Fruit fly (Drosophila melanogaster) whole organism, embryonic: ENCODE measurements around the gene Nost.

Experiments used
- Atf3 ChIP-seq: fragments of 200-800 bp; sonication (Bioruptor generic); optimal IDR thresholded peaks from 3 replicates; lab custom pipeline; 2016; ENCODE audit warnings: missing biosample characterization, missing genetic modification characterization
- CG10267 ChIP-seq: fragments of 200-800 bp; sonication (Bioruptor generic); optimal IDR thresholded peaks from 2 replicates; lab custom pipeline; 2018; ENCODE audit warnings: missing biosample characterization, mild to moderate bottlenecking, missing genetic modification characterization, moderate library complexity
- CG10543 ChIP-seq: fragments of 200-800 bp; sonication (Bioruptor generic); optimal IDR thresholded peaks from 3 replicates; lab custom pipeline; 2017; ENCODE audit warnings: missing biosample characterization, mild to moderate bottlenecking, missing genetic modification characterization, moderate library complexity
- CG10959 ChIP-seq: fragments of 200-800 bp; sonication (Bioruptor generic); IDR thresholded peaks from 2 replicates; pipeline ENCODE4 v1.3.6; 2022; ENCODE audit warnings: missing biosample characterization, missing genetic modification characterization
- CG11723 ChIP-seq: fragments of 200-800 bp; sonication (Bioruptor generic); optimal IDR thresholded peaks from 2 replicates; lab custom pipeline; 2017; ENCODE audit warnings: missing biosample characterization, mild to moderate bottlenecking, missing genetic modification characterization
- CG12071 ChIP-seq: fragments of 200-800 bp; sonication (Bioruptor generic); optimal IDR thresholded peaks from 3 replicates; lab custom pipeline; 2018; ENCODE audit warnings: missing biosample characterization, mild to moderate bottlenecking, missing genetic modification characterization
- CG12942 ChIP-seq: fragments of 200-800 bp; sonication (Bioruptor generic); optimal IDR thresholded peaks from 3 replicates; lab custom pipeline; 2016; ENCODE audit warnings: missing biosample characterization, missing genetic modification characterization
- CG13424 ChIP-seq: fragments of 200-800 bp; sonication (Bioruptor generic); optimal IDR thresholded peaks from 2 replicates; lab custom pipeline; 2019; ENCODE audit warnings: missing biosample characterization, mild to moderate bottlenecking, missing genetic modification characterization, moderate library complexity
- CG14441 ChIP-seq: fragments of 200-800 bp; sonication (Bioruptor generic); IDR thresholded peaks from 2 replicates; pipeline ENCODE4 v1.3.6; 2022; ENCODE audit warnings: missing biosample characterization, missing genetic modification characterization
- CG14667 ChIP-seq: fragments of 200-800 bp; sonication (Bioruptor generic); IDR thresholded peaks from 2 replicates; pipeline ENCODE4 v1.3.6; 2022; ENCODE audit warnings: missing biosample characterization, missing genetic modification characterization
- CG15073 ChIP-seq: fragments of 200-800 bp; sonication (Bioruptor generic); optimal IDR thresholded peaks from 2 replicates; lab custom pipeline; 2016; ENCODE audit warnings: missing biosample characterization, missing genetic modification characterization
- CG1603 ChIP-seq: fragments of 200-800 bp; sonication (Bioruptor generic); optimal IDR thresholded peaks from 2 replicates; lab custom pipeline; 2019; ENCODE audit warnings: missing biosample characterization, mild to moderate bottlenecking, missing genetic modification characterization, moderate library complexity
- CG17328 ChIP-seq: fragments of 200-800 bp; sonication (Bioruptor generic); IDR thresholded peaks from 2 replicates; pipeline ENCODE4 v1.3.6; 2022; ENCODE audit warnings: missing biosample characterization, missing genetic modification characterization
- CG18262 ChIP-seq: fragments of 200-800 bp; optimal IDR thresholded peaks from 3 replicates; lab custom pipeline; 2019; ENCODE audit warnings: missing biosample characterization, mild to moderate bottlenecking, missing genetic modification characterization, moderate library complexity
- CG18476 ChIP-seq: fragments of 200-800 bp; sonication (Bioruptor generic); optimal IDR thresholded peaks from 2 replicates; lab custom pipeline; 2016; ENCODE audit warnings: missing biosample characterization, mild to moderate bottlenecking, missing genetic modification characterization
- CG3281 ChIP-seq: fragments of 200-800 bp; sonication (Bioruptor generic); optimal IDR thresholded peaks from 3 replicates; lab custom pipeline; 2017; ENCODE audit warnings: missing biosample characterization, mild to moderate bottlenecking, missing genetic modification characterization
- CG33557 ChIP-seq: fragments of 200-800 bp; sonication (Bioruptor generic); optimal IDR thresholded peaks from 2 replicates; lab custom pipeline; 2019; ENCODE audit warnings: missing biosample characterization, mild to moderate bottlenecking, missing genetic modification characterization, moderate library complexity
- CG34376 ChIP-seq: fragments of 200-800 bp; sonication (Bioruptor generic); optimal IDR thresholded peaks from 2 replicates; lab custom pipeline; 2018; ENCODE audit warnings: missing biosample characterization, mild to moderate bottlenecking, missing genetic modification characterization
- CG3838 ChIP-seq: fragments of 200-800 bp; sonication (Bioruptor generic); optimal IDR thresholded peaks from 3 replicates; lab custom pipeline; 2016; ENCODE audit warnings: missing biosample characterization, missing genetic modification characterization
- CG3847 ChIP-seq: fragments of 200-800 bp; sonication (Bioruptor generic); IDR thresholded peaks from 2 replicates; pipeline ENCODE4 v1.3.6; 2022; ENCODE audit warnings: missing biosample characterization, missing genetic modification characterization
- CG4328 ChIP-seq: fragments of 200-800 bp; sonication (Bioruptor generic); optimal IDR thresholded peaks from 3 replicates; lab custom pipeline; 2017; ENCODE audit warnings: missing biosample characterization, missing genetic modification reagents, missing genetic modification characterization
- CG4404 ChIP-seq: fragments of 200-800 bp; sonication (Bioruptor generic); IDR thresholded peaks from 2 replicates; pipeline ENCODE4 v1.3.6; 2022; ENCODE audit warnings: missing biosample characterization, missing genetic modification characterization
- CG6854 ChIP-seq: fragments of 200-800 bp; sonication (Bioruptor generic); optimal IDR thresholded peaks from 3 replicates; lab custom pipeline; 2017; ENCODE audit warnings: missing biosample characterization, mild to moderate bottlenecking, missing genetic modification characterization
- CG7745 ChIP-seq: fragments of 200-800 bp; sonication (Bioruptor generic); optimal IDR thresholded peaks from 2 replicates; lab custom pipeline; 2018; ENCODE audit warnings: missing biosample characterization, mild to moderate bottlenecking, missing genetic modification characterization, moderate library complexity
- CG7839 ChIP-seq: fragments of 200-800 bp; sonication (Bioruptor generic); optimal IDR thresholded peaks from 3 replicates; lab custom pipeline; 2018; ENCODE audit warnings: missing biosample characterization, mild to moderate bottlenecking, missing genetic modification characterization, moderate library complexity
- CG9817 ChIP-seq: fragments of 200-800 bp; sonication (Bioruptor generic); optimal IDR thresholded peaks from 2 replicates; lab custom pipeline; 2018; ENCODE audit warnings: missing biosample characterization, mild to moderate bottlenecking, missing genetic modification characterization, moderate library complexity
- CG9932 ChIP-seq: fragments of 200-800 bp; sonication (Bioruptor generic); IDR thresholded peaks from 2 replicates; pipeline ENCODE4 v1.3.6; 2022; ENCODE audit warnings: missing biosample characterization, missing genetic modification characterization
- CTCF ChIP-seq: fragments of 200-800 bp; sonication (Bioruptor generic); optimal IDR thresholded peaks from 2 replicates; lab custom pipeline; 2017; ENCODE audit warnings: missing biosample characterization, mild to moderate bottlenecking, missing genetic modification characterization, moderate library complexity
- D19B ChIP-seq: fragments of 200-800 bp; sonication (Bioruptor generic); optimal IDR thresholded peaks from 2 replicates; lab custom pipeline; 2017; ENCODE audit warnings: missing biosample characterization, mild to moderate bottlenecking, missing genetic modification characterization
- Dek ChIP-seq: fragments of 200-800 bp; sonication (Bioruptor generic); optimal IDR thresholded peaks from 3 replicates; lab custom pipeline; 2019; ENCODE audit warnings: missing biosample characterization, mild to moderate bottlenecking, missing genetic modification characterization, moderate library complexity
- Dfd ChIP-seq, 2 experiments: fragments of >200 bp; optimal IDR thresholded peaks; 2 replicates each; lab custom pipeline; 2017; ENCODE audit warnings: missing biosample characterization in 2 of 2, missing genetic modification characterization in 2 of 2
- E2f2 ChIP-seq: fragments of 200-800 bp; sonication (Bioruptor generic); IDR thresholded peaks from 2 replicates; pipeline ENCODE4 v1.3.6; 2022; ENCODE audit warnings: missing biosample characterization, missing genetic modification characterization
- HLH3B ChIP-seq: fragments of 200-800 bp; sonication (Bioruptor generic); IDR thresholded peaks from 2 replicates; pipeline ENCODE4 v1.3.6; 2022; ENCODE audit warnings: missing biosample characterization, missing genetic modification characterization
- Jarid2 ChIP-seq: fragments of 200-800 bp; sonication (Bioruptor generic); optimal IDR thresholded peaks from 3 replicates; lab custom pipeline; 2017; ENCODE audit warnings: mild to moderate bottlenecking, missing biosample characterization, missing genetic modification reagents, missing genetic modification characterization
- Oaz ChIP-seq: fragments of 200-800 bp; sonication (Bioruptor generic); IDR thresholded peaks from 2 replicates; pipeline ENCODE4 v1.3.6; 2022; ENCODE audit warnings: missing biosample characterization, missing genetic modification characterization
- Rfx ChIP-seq: fragments of 200-800 bp; sonication (Bioruptor generic); IDR thresholded peaks from 2 replicates; pipeline ENCODE4 v1.3.6; 2022; ENCODE audit warnings: missing biosample characterization, missing genetic modification characterization
- Xbp1 ChIP-seq: fragments of 200-800 bp; sonication (Bioruptor generic); optimal IDR thresholded peaks from 3 replicates; lab custom pipeline; 2016; ENCODE audit warnings: missing biosample characterization, mild to moderate bottlenecking, missing genetic modification characterization
- bowl ChIP-seq: fragments of 200-800 bp; sonication (Bioruptor generic); IDR thresholded peaks from 2 replicates; pipeline ENCODE4 v1.3.6; 2022; ENCODE audit warnings: missing biosample characterization, missing genetic modification characterization
- cad ChIP-seq: fragments of >200 bp; optimal IDR thresholded peaks from 2 replicates; lab custom pipeline; 2017; ENCODE audit warnings: missing biosample characterization, missing genetic modification characterization
- chif ChIP-seq, 2 experiments: fragments of 200-800 bp; sonication (Bioruptor generic); optimal IDR thresholded peaks; 3 replicates each; lab custom pipeline; 2016; ENCODE audit warnings: missing biosample characterization in 2 of 2, missing genetic modification characterization in 2 of 2
- danr ChIP-seq: fragments of 200-800 bp; sonication (Bioruptor generic); IDR thresholded peaks from 2 replicates; pipeline ENCODE4 v1.3.6; 2022; ENCODE audit warnings: missing biosample characterization, missing genetic modification characterization
- fd102C ChIP-seq: fragments of 200-800 bp; sonication (Bioruptor generic); optimal IDR thresholded peaks from 2 replicates; lab custom pipeline; 2018; ENCODE audit warnings: missing biosample characterization, mild to moderate bottlenecking, missing genetic modification characterization, moderate library complexity
- fd64A ChIP-seq: fragments of 200-800 bp; sonication (Bioruptor generic); optimal IDR thresholded peaks from 3 replicates; lab custom pipeline; 2018; ENCODE audit warnings: missing biosample characterization, mild to moderate bottlenecking, missing genetic modification characterization
- gro ChIP-seq: fragments of 200-800 bp; sonication (Bioruptor generic); optimal IDR thresholded peaks from 2 replicates; lab custom pipeline; 2016; ENCODE audit warnings: missing biosample characterization, missing genetic modification characterization
- ind ChIP-seq: fragments of 200-800 bp; sonication (Bioruptor generic); optimal IDR thresholded peaks from 3 replicates; lab custom pipeline; 2016; ENCODE audit warnings: missing biosample characterization, missing genetic modification characterization
- kay ChIP-seq: fragments of 200-800 bp; sonication (Bioruptor generic); optimal IDR thresholded peaks from 2 replicates; lab custom pipeline; 2016; ENCODE audit warnings: missing biosample characterization, missing genetic modification characterization
- oc ChIP-seq: fragments of 200-800 bp; sonication (Bioruptor generic); optimal IDR thresholded peaks from 2 replicates; lab custom pipeline; 2018; ENCODE audit warnings: missing biosample characterization, mild to moderate bottlenecking, missing genetic modification characterization, moderate library complexity
- onecut ChIP-seq: fragments of 200-800 bp; sonication (Bioruptor generic); IDR thresholded peaks from 2 replicates; pipeline ENCODE4 v1.3.6; 2022; ENCODE audit warnings: missing biosample characterization, missing genetic modification characterization
- run ChIP-seq: fragments of 200-800 bp; sonication (Bioruptor generic); optimal IDR thresholded peaks from 3 replicates; lab custom pipeline; 2018; ENCODE audit warnings: missing biosample characterization, mild to moderate bottlenecking, missing genetic modification characterization
- trem ChIP-seq: fragments of 200-800 bp; optimal IDR thresholded peaks from 3 replicates; lab custom pipeline; 2019; ENCODE audit warnings: missing biosample characterization, mild to moderate bottlenecking, missing genetic modification characterization, moderate library complexity
- zen2 ChIP-seq: fragments of 200-800 bp; sonication (Bioruptor generic); IDR thresholded peaks from 3 replicates; pipeline ENCODE4 v1.3.6; 2022; ENCODE audit warnings: missing biosample characterization, missing genetic modification characterization; ENCODE audit not compliant: partially characterized antibody
- zf30C ChIP-seq: fragments of 200-800 bp; sonication (Bioruptor generic); optimal IDR thresholded peaks from 3 replicates; lab custom pipeline; 2018; ENCODE audit warnings: missing biosample characterization, mild to moderate bottlenecking, missing genetic modification characterization

Nost gene

DNA sequence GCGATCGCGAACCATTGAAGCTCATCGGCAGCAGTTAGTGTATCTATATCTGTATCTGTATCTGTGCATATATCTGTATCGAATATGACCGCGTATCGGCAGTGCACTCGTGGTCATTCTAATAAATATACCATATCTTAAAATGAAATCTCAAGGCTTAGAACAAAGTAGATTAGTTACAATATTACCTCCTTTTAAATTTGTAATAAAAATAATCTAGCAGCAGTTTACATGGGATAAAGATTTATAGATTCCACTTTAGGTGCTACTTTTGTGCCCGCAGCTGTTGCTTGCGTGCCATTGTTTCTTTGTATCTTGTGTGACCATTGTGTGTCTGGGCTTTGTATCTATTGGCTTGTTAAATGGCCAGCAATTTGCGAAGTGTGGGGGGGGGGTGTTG, 30.1 kb downstream of the Nost start (continued):
- TF ChIP-seq oc (tag; lab: Kevin White, UChicago) (peak; percentile 84), danr (GFP tag; lab: Robert Waterston, UW) (0 out of 2 replicates have a peak, but pooled peaks have one; percentile 33), CG18262 (tag; lab: Kevin White, UChicago) (peak; percentile 56), CG33557 (GFP tag; lab: Kevin White, UChicago) (no peak), CG14441 (GFP tag; lab: Robert Waterston, UW) (peak; percentile 75), CG7745 (tag; lab: Kevin White, UChicago) (no peak), D19B (no peak), bowl (no peak), HLH3B (GFP tag; lab: Robert Waterston, UW) (peak; percentile 81), CG15073 (no peak), gro (GFP tag; lab: Kevin White, UChicago) (no peak), CG9817 (tag; lab: Kevin White, UChicago) (peak; percentile 73), fd64A (peak; percentile 38), Jarid2 (peak; percentile 19), CG4404 (GFP tag; lab: Robert Waterston, UW) (no peak), CG3281 (GFP tag; lab: Kevin White, UChicago) (no peak), CG34376 (no peak), chif (GFP tag; optimal IDR thresholded peaks at IDR 0.05; lab: Kevin White, UChicago) (peak; percentile 48 to 66), Dfd (GFP tag; optimal IDR thresholded peaks at IDR 0.05; lab: Kevin White, UChicago) (no peak), Xbp1 (GFP tag; lab: Kevin White, UChicago) (peak; percentile 71), CG14667 (GFP tag; lab: Robert Waterston, UW) (peak; percentile 59), CG1603 (tag; lab: Kevin White, UChicago) (peak; percentile 90), zf30C (GFP tag; lab: Kevin White, UChicago) (no peak), run (tag; lab: Kevin White, UChicago) (peak; percentile 57), Rfx (GFP tag; lab: Robert Waterston, UW) (peak; percentile 74), CG13424 (tag; lab: Kevin White, UChicago) (peak; percentile 85), onecut (GFP tag; lab: Robert Waterston, UW) (peak; percentile 51), CG12071 (GFP tag; lab: Kevin White, UChicago) (peak; percentile 75), CTCF (GFP tag; lab: Kevin White, UChicago) (no peak), CG4328 (GFP tag; lab: Kevin White, UChicago) (no peak), CG9932 (GFP tag; lab: Robert Waterston, UW) (peak; percentile 31; the same call in 1 of the 2 replicates), CG10267 (peak; percentile 66), CG10959 (peak; percentile 50; the same call in 1 of the 2 replicates), kay (GFP tag; lab: Kevin White, UChicago) (no peak), CG17328 (GFP tag; lab: Robert Waterston, UW) (peak; percentile 81), CG6854 (GFP tag; lab: Kevin White, UChicago) (peak; percentile 64), fd102C (GFP tag; lab: Kevin White, UChicago) (no peak), CG12942 (peak; percentile 55), E2f2 (GFP tag; lab: Robert Waterston, UW) (peak; percentile 63; the same call in 1 of the 2 replicates), cad (GFP tag; lab: Kevin White, UChicago) (no peak), CG11723 (GFP tag; lab: Kevin White, UChicago) (peak; percentile 42), CG3847 (GFP tag; lab: Robert Waterston, UW) (peak; percentile 47; the same call in 1 of the 2 replicates), Atf3 (GFP tag; lab: Kevin White, UChicago) (peak; percentile 8), CG7839 (peak; percentile 75), zen2 (GFP tag; lab: Robert Waterston, UW) (no peak), Oaz (GFP tag; lab: Robert Waterston, UW) (peak; percentile 64; the same call in 1 of the 2 replicates), CG10543 (GFP tag; lab: Kevin White, UChicago) (no peak), trem (peak; percentile 48), CG3838 (no peak), CG18476 (GFP tag; lab: Kevin White, UChicago) (peak; percentile 61), Dek (peak; percentile 74), ind (GFP tag; lab: Kevin White, UChicago) (peak; percentile 61)
